Worm (Caenorhabditis elegans): ENCODE results near the gene F08H9.3.

DNA sequence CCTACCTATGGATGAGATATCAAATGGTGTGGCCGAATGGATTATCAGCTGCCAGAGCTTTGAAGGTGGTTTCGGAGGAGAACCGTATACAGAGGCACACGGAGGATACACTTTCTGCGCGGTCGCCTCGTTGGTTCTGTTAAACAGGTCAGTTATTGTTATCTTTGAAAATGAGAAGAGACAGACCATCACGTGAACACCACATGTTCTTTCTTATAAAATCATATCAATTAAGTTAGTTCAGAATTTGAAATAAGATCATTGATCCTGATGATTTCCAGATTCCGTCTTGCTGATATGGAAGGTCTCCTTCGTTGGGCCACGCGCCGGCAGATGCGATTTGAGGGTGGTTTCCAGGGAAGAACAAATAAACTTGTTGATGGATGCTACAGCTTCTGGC lies 14.5 kb downstream of the F08H9.3 start:
- TF ChIP-seq snpc-1.3 (tag; optimal IDR thresholded peaks at IDR 0.05; ENCODE audit: insufficient read depth) (no peak), bed-2 (GFP tag; IDR thresholded peaks at IDR 0.05) (no peak), ztf-6 (GFP tag; IDR thresholded peaks at IDR 0.05) (no peak), ztf-3 (GFP tag; optimal IDR thresholded peaks at IDR 0.05) (no peak), nhr-80 (tag; optimal IDR thresholded peaks at IDR 0.05) (no peak), dpl-1 (GFP tag; optimal IDR thresholded peaks at IDR 0.05) (no peak), B0019.2 (GFP tag; conservative IDR thresholded peaks at IDR 0.05) (no peak), snpc-4 (GFP tag; optimal IDR thresholded peaks at IDR 0.05) (no peak), snpc-4 (tag; optimal IDR thresholded peaks at IDR 0.05) (no peak), nfya-1 (tag; optimal IDR thresholded peaks at IDR 0.05; ENCODE audit: borderline replicate concordance, insufficient read depth) (no peak), lsy-27 (tag; optimal IDR thresholded peaks at IDR 0.05; ENCODE audit: borderline replicate concordance, insufficient read depth) (no peak), C17E4.6 (GFP tag; IDR thresholded peaks at IDR 0.05) (no peak), hsf-1 (GFP tag; IDR thresholded peaks at IDR 0.05) (no peak), Y53F4B.3 (GFP tag; IDR thresholded peaks at IDR 0.05) (no peak)

Measured in whole organism, young adult.